Fruit fly (Drosophila melanogaster) whole organism: ENCODE measurements around the gene Eno.

Experiments
- CG8478 ChIP-seq: fragments of >200 bp; optimal IDR thresholded peaks from 2 replicates; lab custom pipeline; 2018; ENCODE audit warnings: inconsistent platforms
- Dll ChIP-seq: fragments of >200 bp; optimal IDR thresholded peaks from 2 replicates; lab custom pipeline; 2017
- EcR ChIP-seq, 2 experiments: fragments of >200 bp; optimal IDR thresholded peaks; 2 replicates each; lab custom pipeline; 2017; ENCODE audit warnings: missing biosample characterization in 2 of 2, missing genetic modification characterization in 2 of 2, missing genetic modification reagents in 2 of 2
- pan ChIP-seq: fragments of >200 bp; optimal IDR thresholded peaks from 2 replicates; lab custom pipeline; 2017
- psq ChIP-seq: fragments of >200 bp; optimal IDR thresholded peaks from 2 replicates; lab custom pipeline; 2017
- usp ChIP-seq: fragments of >200 bp; optimal IDR thresholded peaks from 2 replicates; lab custom pipeline; 2017; ENCODE audit warnings: missing biosample characterization, missing genetic modification characterization, mixed read lengths

The Eno gene

DNA sequence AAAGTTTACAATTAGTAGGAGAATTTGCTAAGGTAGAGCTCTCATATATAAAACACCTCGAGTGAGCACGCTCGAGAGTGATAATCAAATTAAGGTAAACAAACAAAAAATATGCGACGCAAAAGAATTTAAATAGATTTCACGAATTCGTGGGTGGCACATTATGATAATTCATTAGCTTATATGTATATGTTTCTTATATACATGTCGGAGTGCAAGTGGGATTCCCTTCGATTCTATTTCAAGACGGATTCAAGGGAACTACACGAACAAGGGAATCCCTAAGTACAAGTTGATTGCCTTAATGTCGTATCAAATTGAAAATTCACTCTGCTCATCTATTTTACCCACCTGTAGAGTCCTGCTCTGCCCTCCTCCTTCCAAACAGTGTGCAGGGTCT lies 12.2 kb downstream of the Eno start:
- TF ChIP-seq pan (lab: Kevin White, UChicago) (no peak), psq (lab: Kevin White, UChicago) (no peak), usp (GFP tag; lab: Kevin White, UChicago) (no peak), CG8478 (no peak)

dm6 chr2L:1715699-1716333 lies 13.6 kb downstream of the Eno start, which contains the start of gene frtz:
Gene frtz (minus strand): TSS chr2L:1715851.
- TF ChIP-seq usp (GFP tag; lab: Kevin White, UChicago), result no peak
- no peak for TF ChIP-seq EcR (GFP tag; optimal IDR thresholded peaks at IDR 0.05; lab: Kevin White, UChicago)
- no peak for TF ChIP-seq pan (lab: Kevin White, UChicago)
- TF ChIP-seq psq (lab: Kevin White, UChicago), result no peak
- no peak for TF ChIP-seq CG8478
- TF ChIP-seq Dll (lab: Kevin White, UChicago), result no peak

DNA sequence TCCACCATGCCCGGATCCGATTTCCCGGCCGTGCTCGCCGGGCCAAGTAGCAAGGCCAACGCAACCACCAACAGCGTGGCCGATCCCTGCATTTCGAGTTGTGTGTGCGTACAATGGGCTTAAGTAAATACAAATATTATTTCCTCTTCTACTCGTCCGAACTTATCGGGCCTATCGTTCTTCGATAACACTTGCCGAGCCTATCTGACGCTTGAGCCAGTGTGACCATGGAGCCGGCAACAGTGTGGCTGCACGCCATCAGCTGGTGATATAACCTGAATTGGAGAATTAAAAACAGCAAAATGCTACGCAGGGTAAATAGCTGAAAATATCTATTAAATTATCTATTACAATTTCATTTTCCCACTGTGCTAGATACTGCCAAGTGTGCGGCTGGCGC lies 19.2 kb downstream of the Eno start, which contains the start of the genes CG17660 and mRpL48:
Gene CG17660, minus strand, starts transcription at position 198 of the 400 bp plus-strand sequence.
Gene mRpL48, plus strand, starts transcription at position 239 of the 400 bp plus-strand sequence.
- no peak for TF ChIP-seq usp (GFP tag; lab: Kevin White, UChicago)

dm6 chr2L:1709316-1709715 lies 20.1 kb downstream of the Eno start:
- TF ChIP-seq EcR (GFP tag; optimal IDR thresholded peaks at IDR 0.05; lab: Kevin White, UChicago) (no peak), pan (lab: Kevin White, UChicago) (no peak)

- TF ChIP-seq usp (GFP tag; lab: Kevin White, UChicago), result no peak
- no peak for TF ChIP-seq CG8478
- no peak for TF ChIP-seq psq (lab: Kevin White, UChicago)
- TF ChIP-seq Dll (lab: Kevin White, UChicago), result no peak
- TF ChIP-seq pan (lab: Kevin White, UChicago), result no peak
Observed at dm6 chr2L:1708110-1708509, 21.3 kb downstream of the Eno start.

DNA sequence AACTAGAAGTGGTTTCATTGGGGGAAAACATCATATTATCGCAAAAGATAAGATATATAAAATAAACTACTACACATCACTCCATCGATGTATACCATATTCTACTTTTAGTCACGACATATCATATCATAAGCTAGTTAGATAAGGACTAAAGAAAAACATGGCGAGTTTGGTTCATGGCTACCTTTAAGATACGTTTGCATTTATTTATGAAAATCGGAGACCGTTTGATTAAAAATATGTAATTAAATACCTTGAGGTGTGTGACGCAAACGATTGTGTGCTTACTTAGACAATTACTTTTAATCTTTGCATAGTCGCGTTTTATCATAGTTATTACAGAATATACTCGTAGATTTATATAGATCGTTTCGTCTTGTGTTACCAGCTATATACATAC lies 22.5 kb downstream of the Eno start:
- TF ChIP-seq EcR (GFP tag; optimal IDR thresholded peaks at IDR 0.05; lab: Kevin White, UChicago) (no peak), Dll (lab: Kevin White, UChicago) (no peak), usp (GFP tag; lab: Kevin White, UChicago) (no peak), CG8478 (no peak), pan (lab: Kevin White, UChicago) (no peak), psq (lab: Kevin White, UChicago) (no peak)

- no peak for TF ChIP-seq pan (lab: Kevin White, UChicago)
- TF ChIP-seq Dll (lab: Kevin White, UChicago), result no peak
- no peak for TF ChIP-seq usp (GFP tag; lab: Kevin White, UChicago)
- no peak for TF ChIP-seq EcR (GFP tag; optimal IDR thresholded peaks at IDR 0.05; lab: Kevin White, UChicago)
- TF ChIP-seq psq (lab: Kevin White, UChicago), result no peak
- TF ChIP-seq CG8478, result no peak
Observed at dm6 chr2L:1704746-1705145, 24.7 kb downstream of the Eno start, which contains the start of gene cpb. Gene cpb (plus strand): TSS chr2L:1704902.

DNA sequence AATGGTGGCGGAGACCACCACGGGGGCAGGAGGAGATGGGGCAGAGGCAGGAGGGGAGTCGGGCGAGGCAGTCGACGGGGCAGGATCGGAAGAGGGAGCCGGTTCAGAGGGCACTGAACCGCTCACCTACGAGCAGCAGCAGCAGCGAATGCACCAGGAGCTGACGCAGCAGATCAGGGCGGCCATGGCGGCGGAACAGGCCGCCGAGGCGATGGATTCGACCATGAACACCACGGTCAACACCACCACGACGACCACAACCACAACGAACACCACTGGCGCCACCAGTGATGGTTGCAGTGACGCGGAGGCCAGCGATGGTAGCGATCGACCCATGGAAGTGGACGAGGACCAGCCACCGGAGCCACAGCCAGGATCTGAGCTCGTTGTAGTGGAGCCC lies 33.2 kb downstream of the Eno start:
- TF ChIP-seq pan (lab: Kevin White, UChicago), result no peak

- no peak for TF ChIP-seq EcR (GFP tag; optimal IDR thresholded peaks at IDR 0.05; lab: Kevin White, UChicago)
- no peak for TF ChIP-seq psq (lab: Kevin White, UChicago)
- TF ChIP-seq Dll (lab: Kevin White, UChicago), result no peak
- TF ChIP-seq pan (lab: Kevin White, UChicago), result no peak
- no peak for TF ChIP-seq CG8478
- no peak for TF ChIP-seq usp (GFP tag; lab: Kevin White, UChicago)
Observed at dm6 chr2L:1692857-1693256, 36.6 kb downstream of the Eno start.
